Worm (Caenorhabditis elegans) whole organism, L3 larva: ENCODE data around the gene C29G2.3.

Experiments used
- R02D3.7 ChIP-seq: fragments of 150-350 bp; optimal IDR thresholded peaks from 2 replicates; lab custom pipeline; 2014; ENCODE audit warnings: missing biosample characterization, missing genetic modification characterization
- ZK546.5 ChIP-seq: sonication (generic microtip); optimal IDR thresholded peaks from 2 replicates; lab custom pipeline; 2017; ENCODE audit warnings: missing biosample characterization, missing genetic modification characterization
- aly-2 ChIP-seq: fragments of 150-350 bp; optimal IDR thresholded peaks from 2 replicates; lab custom pipeline; 2014; ENCODE audit warnings: missing biosample characterization, missing genetic modification characterization
- ama-1 ChIP-seq: fragments of 150-350 bp; optimal IDR thresholded peaks from 2 replicates; lab custom pipeline; 2018
- ceh-16 ChIP-seq: sonication (generic microtip); optimal IDR thresholded peaks from 2 replicates; lab custom pipeline; 2017; ENCODE audit warnings: missing biosample characterization, missing genetic modification characterization
- ceh-28 ChIP-seq: fragments of 150-350 bp; optimal IDR thresholded peaks from 2 replicates; lab custom pipeline; 2014; ENCODE audit warnings: missing biosample characterization, missing genetic modification reagents, missing genetic modification characterization
- ceh-82 ChIP-seq: fragments of 150-350 bp; optimal IDR thresholded peaks from 2 replicates; lab custom pipeline; 2014; ENCODE audit warnings: missing biosample characterization, missing genetic modification characterization
- ceh-9 ChIP-seq: sonication (generic microtip); optimal IDR thresholded peaks from 2 replicates; lab custom pipeline; 2018; ENCODE audit warnings: missing biosample characterization, missing genetic modification characterization
- daf-12 ChIP-seq: fragments of 150-350 bp; optimal IDR thresholded peaks from 2 replicates; lab custom pipeline; 2014; ENCODE audit warnings: missing biosample characterization, missing genetic modification reagents, missing genetic modification characterization
- egl-27 ChIP-seq: sonication (generic microtip); optimal IDR thresholded peaks from 4 replicates; lab custom pipeline; 2017; ENCODE audit warnings: missing biosample characterization, missing genetic modification reagents, missing genetic modification characterization
- egl-5 ChIP-seq: fragments of 150-350 bp; optimal IDR thresholded peaks from 2 replicates; lab custom pipeline; 2017; ENCODE audit warnings: missing biosample characterization, missing genetic modification reagents, missing genetic modification characterization, inconsistent platforms
- elt-1 ChIP-seq: fragments of 150-350 bp; optimal IDR thresholded peaks from 2 replicates; lab custom pipeline; 2014; ENCODE audit warnings: missing biosample characterization, missing genetic modification characterization
- elt-2 ChIP-seq: sonication (generic microtip); optimal IDR thresholded peaks from 2 replicates; lab custom pipeline; 2016; ENCODE audit warnings: missing genetic modification reagents, mild to moderate bottlenecking, missing genetic modification characterization, missing compliant biosample characterization
- elt-3 ChIP-seq, 3 experiments: fragments of 150-350 bp in 1 of 3; sonication (generic microtip) in 2 of 3; optimal IDR thresholded peaks; 2 replicates in 2 of 3; 4 replicates in 1 of 3; lab custom pipeline; 2014 to 2017; ENCODE audit warnings: missing biosample characterization in 3 of 3, missing genetic modification characterization in 3 of 3
- eor-1 ChIP-seq, 2 experiments: fragments of 150-350 bp; optimal IDR thresholded peaks; 2 replicates each; lab custom pipeline; 2014 to 2018; ENCODE audit warnings: missing biosample characterization in 2 of 2, missing genetic modification characterization in 2 of 2
- fkh-10 ChIP-seq: sonication (generic microtip); optimal IDR thresholded peaks from 2 replicates; lab custom pipeline; 2017; ENCODE audit warnings: missing biosample characterization, missing genetic modification reagents, missing genetic modification characterization
- fkh-2 ChIP-seq: fragments of 150-350 bp; optimal IDR thresholded peaks from 2 replicates; lab custom pipeline; 2014; ENCODE audit warnings: missing biosample characterization, missing genetic modification reagents, missing genetic modification characterization
- fos-1 ChIP-seq: fragments of 150-350 bp; optimal IDR thresholded peaks from 2 replicates; lab custom pipeline; 2014; ENCODE audit warnings: missing biosample characterization, missing genetic modification characterization
- hmg-11 ChIP-seq: sonication (generic microtip); optimal IDR thresholded peaks from 2 replicates; lab custom pipeline; 2016; ENCODE audit warnings: missing genetic modification characterization, missing compliant biosample characterization
- jun-1 ChIP-seq: fragments of 150-350 bp; optimal IDR thresholded peaks from 2 replicates; lab custom pipeline; 2014; ENCODE audit warnings: missing biosample characterization, missing genetic modification reagents, missing genetic modification characterization
- lin-15B ChIP-seq: fragments of 150-350 bp; optimal IDR thresholded peaks from 2 replicates; lab custom pipeline; 2014; ENCODE audit warnings: missing biosample characterization, missing genetic modification characterization
- lin-39 ChIP-seq: fragments of 150-350 bp; optimal IDR thresholded peaks from 2 replicates; lab custom pipeline; 2018; ENCODE audit warnings: missing biosample characterization, missing genetic modification reagents, missing genetic modification characterization
- lsy-12 ChIP-seq: sonication (generic microtip); optimal IDR thresholded peaks from 2 replicates; lab custom pipeline; 2016; ENCODE audit warnings: mild to moderate bottlenecking, missing genetic modification characterization, missing compliant biosample characterization
- mdl-1 ChIP-seq: fragments of 150-350 bp; optimal IDR thresholded peaks from 2 replicates; lab custom pipeline; 2014; ENCODE audit warnings: missing biosample characterization, missing genetic modification characterization
- mml-1 ChIP-seq: fragments of 150-350 bp; sonication (generic microtip); optimal IDR thresholded peaks from 3 replicates; lab custom pipeline; 2014; ENCODE audit warnings: missing biosample characterization, missing genetic modification characterization
- nfya-1 ChIP-seq: sonication (generic microtip); optimal IDR thresholded peaks from 2 replicates; lab custom pipeline; 2017; ENCODE audit warnings: missing genetic modification characterization, mild to moderate bottlenecking, missing compliant biosample characterization, antibody characterized with exemption, moderate library complexity; ENCODE audit not compliant: insufficient read depth
- nhr-11 ChIP-seq: fragments of 150-350 bp; optimal IDR thresholded peaks from 2 replicates; lab custom pipeline; 2014; ENCODE audit warnings: missing biosample characterization, missing genetic modification characterization
- nhr-12 ChIP-seq: fragments of 150-350 bp; optimal IDR thresholded peaks from 2 replicates; lab custom pipeline; 2014; ENCODE audit warnings: missing biosample characterization, missing genetic modification characterization
- nhr-23 ChIP-seq: fragments of 150-350 bp; optimal IDR thresholded peaks from 2 replicates; lab custom pipeline; 2014; ENCODE audit warnings: missing biosample characterization, missing genetic modification reagents, missing genetic modification characterization
- nhr-237 ChIP-seq: fragments of 150-350 bp; optimal IDR thresholded peaks from 2 replicates; lab custom pipeline; 2014; ENCODE audit warnings: missing biosample characterization, missing genetic modification characterization
- nhr-25 ChIP-seq: sonication (generic microtip); optimal IDR thresholded peaks from 2 replicates; lab custom pipeline; 2017; ENCODE audit warnings: missing biosample characterization, missing genetic modification characterization
- nhr-28 ChIP-seq: fragments of 150-350 bp; optimal IDR thresholded peaks from 2 replicates; lab custom pipeline; 2014; ENCODE audit warnings: missing biosample characterization, missing genetic modification characterization
- nhr-43 ChIP-seq: sonication (generic microtip); optimal IDR thresholded peaks from 2 replicates; lab custom pipeline; 2016; ENCODE audit warnings: mild to moderate bottlenecking, missing genetic modification characterization, missing compliant biosample characterization; ENCODE audit not compliant: poor library complexity, severe bottlenecking
- nhr-67 ChIP-seq: fragments of 150-350 bp; optimal IDR thresholded peaks from 2 replicates; lab custom pipeline; 2014; ENCODE audit warnings: missing biosample characterization, missing genetic modification characterization
- nhr-76 ChIP-seq: fragments of 150-350 bp; sonication (generic microtip); optimal IDR thresholded peaks from 5 replicates; lab custom pipeline; 2014; ENCODE audit warnings: missing biosample characterization, missing genetic modification characterization
- nhr-77 ChIP-seq: fragments of 150-350 bp; optimal IDR thresholded peaks from 2 replicates; lab custom pipeline; 2014; ENCODE audit warnings: missing biosample characterization, missing genetic modification characterization
- pha-4 ChIP-seq: fragments of 150-350 bp; optimal IDR thresholded peaks from 2 replicates; lab custom pipeline; 2014; ENCODE audit warnings: missing biosample characterization, missing genetic modification reagents, missing genetic modification characterization
- pqm-1 ChIP-seq: fragments of 150-350 bp; optimal IDR thresholded peaks from 2 replicates; lab custom pipeline; 2017; ENCODE audit warnings: missing biosample characterization, missing genetic modification characterization, inconsistent platforms
- sea-2 ChIP-seq: fragments of 150-350 bp; sonication (generic microtip); optimal IDR thresholded peaks from 4 replicates; lab custom pipeline; 2014; ENCODE audit warnings: missing biosample characterization, missing genetic modification reagents, missing genetic modification characterization
- skn-1 ChIP-seq: fragments of 150-350 bp; optimal IDR thresholded peaks from 2 replicates; lab custom pipeline; 2014; ENCODE audit warnings: missing biosample characterization, missing genetic modification characterization
- snpc-4 ChIP-seq: fragments of 150-350 bp; optimal IDR thresholded peaks from 2 replicates; lab custom pipeline; 2014; ENCODE audit warnings: missing biosample characterization, missing genetic modification characterization
- tbx-2 ChIP-seq: sonication (generic microtip); optimal IDR thresholded peaks from 2 replicates; lab custom pipeline; 2016; ENCODE audit warnings: mild to moderate bottlenecking, missing genetic modification characterization, missing compliant biosample characterization
- unc-39 ChIP-seq: sonication (generic microtip); optimal IDR thresholded peaks from 4 replicates; lab custom pipeline; 2017; ENCODE audit warnings: missing biosample characterization, missing genetic modification characterization
- unc-62 ChIP-seq: fragments of 150-350 bp; sonication (generic microtip); optimal IDR thresholded peaks from 4 replicates; lab custom pipeline; 2014; ENCODE audit warnings: missing biosample characterization, missing genetic modification reagents, missing genetic modification characterization
- zag-1 ChIP-seq: fragments of 150-350 bp; optimal IDR thresholded peaks from 2 replicates; lab custom pipeline; 2014; ENCODE audit warnings: missing biosample characterization, missing genetic modification characterization
- ztf-11 ChIP-seq: fragments of 150-350 bp; optimal IDR thresholded peaks from 2 replicates; lab custom pipeline; 2014; ENCODE audit warnings: missing biosample characterization, missing genetic modification characterization
- ztf-4 ChIP-seq: fragments of 150-350 bp; optimal IDR thresholded peaks from 2 replicates; lab custom pipeline; 2014; ENCODE audit warnings: missing biosample characterization, missing genetic modification characterization

C29G2.3 gene

DNA sequence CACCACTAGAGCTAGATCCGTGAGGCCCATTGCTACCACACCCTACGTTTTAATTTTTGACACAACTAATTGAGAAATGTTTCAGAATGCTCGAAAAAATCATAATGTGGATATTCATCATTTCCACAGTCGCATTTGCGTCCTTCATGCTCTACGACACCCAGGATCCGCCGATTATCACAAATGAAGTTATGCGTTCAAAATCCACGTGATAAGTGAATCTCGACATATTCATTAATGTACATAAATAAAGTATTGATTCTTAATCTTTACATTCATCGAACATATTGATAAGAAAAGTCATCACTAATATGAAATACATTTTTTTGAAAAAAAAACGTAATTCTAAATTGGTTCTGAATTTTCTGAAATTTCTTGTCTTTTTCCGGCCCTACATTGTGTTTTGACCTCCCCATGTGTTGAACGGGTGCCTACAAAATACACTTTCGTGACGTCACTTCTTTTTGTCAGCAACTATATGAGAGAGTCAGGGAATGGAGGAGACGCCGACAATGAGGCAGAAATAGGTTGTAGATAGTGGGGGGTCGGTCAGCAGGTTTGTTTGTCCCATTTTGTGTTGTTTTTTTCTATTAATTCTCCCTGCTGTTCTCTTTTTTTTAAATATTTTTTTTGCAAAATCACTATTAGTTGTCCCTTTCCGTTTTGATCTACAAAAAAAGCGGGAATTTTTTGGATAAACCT, 34.4 kb downstream of the C29G2.3 start, which contains the start of gene F53E10.1:
Gene F53E10.1, plus strand, starts transcription at position 325 of the 702 bp plus-strand sequence.
- TF ChIP-seq hmg-11 (no peak), snpc-4 (tag; lab: Kevin White, UChicago) (no peak), fkh-10 (GFP tag; lab: Kevin White, UChicago) (no peak), nhr-76 (tag; lab: Kevin White, UChicago) (no peak), nhr-77 (tag; lab: Kevin White, UChicago) (no peak), nhr-28 (tag; lab: Kevin White, UChicago) (no peak), nhr-23 (tag; lab: Kevin White, UChicago) (peak; percentile 81), nhr-43 (no peak), pha-4 (tag; lab: Kevin White, UChicago) (peak; percentile 66), nhr-237 (tag; lab: Kevin White, UChicago) (no peak), lin-39 (tag; lab: Kevin White, UChicago) (no peak), ztf-11 (no peak), ceh-9 (tag; lab: Kevin White, UChicago) (no peak), ceh-16 (no peak), lsy-12 (tag; lab: Kevin White, UChicago) (no peak), R02D3.7 (tag; lab: Kevin White, UChicago) (no peak), tbx-2 (tag; lab: Kevin White, UChicago) (no peak), mml-1 (tag; lab: Kevin White, UChicago) (no peak), nhr-67 (no peak), fkh-2 (tag; lab: Kevin White, UChicago) (no peak), elt-3 (tag; optimal IDR thresholded peaks at IDR 0.05; lab: Kevin White, UChicago) (no peak), eor-1 (tag; optimal IDR thresholded peaks at IDR 0.05; lab: Kevin White, UChicago) (no peak), ztf-4 (tag; lab: Kevin White, UChicago) (no peak), unc-39 (tag; lab: Kevin White, UChicago) (no peak), pqm-1 (tag; lab: Kevin White, UChicago) (peak; percentile 11), daf-12 (no peak), skn-1 (tag; lab: Kevin White, UChicago) (no peak), ama-1 (lab: Kevin White, UChicago) (no peak), jun-1 (tag; lab: Kevin White, UChicago) (peak; percentile 7), mdl-1 (tag; lab: Kevin White, UChicago) (no peak), ceh-82 (no peak), nhr-12 (tag; lab: Kevin White, UChicago) (no peak), nhr-11 (no peak), egl-27 (tag; lab: Kevin White, UChicago) (no peak), lin-15B (tag; lab: Kevin White, UChicago) (no peak), ZK546.5 (tag; lab: Kevin White, UChicago) (no peak), sea-2 (GFP tag; lab: Kevin White, UChicago) (no peak), unc-62 (no peak), aly-2 (tag; lab: Kevin White, UChicago) (no peak), fos-1 (tag; lab: Kevin White, UChicago) (no peak), zag-1 (tag; lab: Kevin White, UChicago) (no peak), nhr-25 (tag; lab: Kevin White, UChicago) (peak; percentile 61), nfya-1 (tag; lab: Kevin White, UChicago) (peak; percentile 38), elt-2 (tag; lab: Kevin White, UChicago) (peak; percentile 64), ceh-28 (tag; lab: Kevin White, UChicago) (peak; percentile 47), egl-5 (tag; lab: Kevin White, UChicago) (peak; percentile 4), elt-1 (tag; lab: Kevin White, UChicago) (no peak)
